Fruit fly (Drosophila melanogaster): ENCODE measurements around the gene Dop1R1.

- TF ChIP-seq fd102C (GFP tag; optimal IDR thresholded peaks at IDR 0.05) = no peak
- TF ChIP-seq chinmo (GFP tag; IDR thresholded peaks at IDR 0.05; ENCODE audit: partially characterized antibody) = no peak
- no peak for TF ChIP-seq tll (GFP tag; optimal IDR thresholded peaks at IDR 0.05)
Observed at dm6 chr3R:14157331-14157730, 57.3 kb downstream of the Dop1R1 start, which contains the start of gene CG31533.
